Fruit fly (Drosophila melanogaster): Measurements from ENCODE around the gene hyx.

Gene hyx

DNA sequence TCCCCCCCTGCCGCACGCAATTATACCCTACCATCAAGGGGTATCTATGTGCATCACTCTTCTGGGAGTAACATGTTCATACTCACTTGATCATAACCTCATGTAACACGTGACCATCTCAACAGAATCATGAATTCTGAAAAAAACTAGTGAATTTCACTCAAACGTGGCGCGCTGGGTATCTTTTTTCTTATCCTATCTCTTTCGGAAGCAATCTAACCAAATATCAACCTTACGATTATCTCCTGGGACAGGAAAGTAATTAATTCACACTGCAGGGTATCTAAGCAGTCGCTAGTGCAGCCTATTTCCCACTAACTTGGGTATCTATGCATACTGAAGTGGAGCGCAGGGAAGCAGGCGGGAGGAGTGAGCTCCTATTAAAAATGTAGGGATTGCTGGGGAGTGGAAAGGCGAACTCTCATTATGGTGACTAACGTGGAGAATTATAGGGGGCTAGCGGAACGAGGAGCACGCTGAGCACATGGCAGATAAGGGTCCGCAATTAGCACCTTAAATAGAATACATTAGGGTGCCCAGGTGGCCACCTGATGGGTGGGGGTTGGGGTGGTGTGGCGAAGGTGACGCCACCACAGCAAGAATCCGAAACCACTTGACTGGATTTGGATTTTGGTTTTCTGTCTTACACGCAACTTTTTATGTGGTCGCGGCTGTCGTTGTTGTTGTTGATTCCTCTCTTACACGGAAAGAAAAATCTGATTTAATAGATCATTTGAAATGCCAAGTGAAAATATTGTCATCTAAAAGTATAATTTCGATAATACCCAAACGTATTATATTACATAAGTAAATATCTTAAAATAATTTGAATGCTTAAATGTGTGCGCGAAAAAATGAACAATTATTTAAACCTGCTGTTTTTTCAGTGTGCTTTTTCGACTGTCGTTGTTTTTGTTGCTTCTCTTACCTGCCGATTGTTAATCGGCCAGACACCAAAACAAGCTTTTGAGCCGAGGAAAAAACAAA is 16.9 kb downstream of the hyx start (continued):
- TF ChIP-seq ftz-f1 (GFP tag; optimal IDR thresholded peaks at IDR 0.05), result no peak
- no peak for TF ChIP-seq hth (optimal IDR thresholded peaks at IDR 0.05)
- peak; percentile 82 for TF ChIP-seq CG5180 (GFP tag; optimal IDR thresholded peaks at IDR 0.05)
- peak; percentile 96 for TF ChIP-seq CG12391 (tag; optimal IDR thresholded peaks at IDR 0.05)
- TF ChIP-seq fd96Cb (tag; optimal IDR thresholded peaks at IDR 0.05), result peak; percentile 93
- no peak for TF ChIP-seq CG31441 (GFP tag; IDR thresholded peaks at IDR 0.05)
- peak; percentile 91 for TF ChIP-seq nerfin-1 (tag; optimal IDR thresholded peaks at IDR 0.05)
- peak; percentile 42 for TF ChIP-seq ERR (GFP tag; optimal IDR thresholded peaks at IDR 0.05)
- no peak for TF ChIP-seq ato (GFP tag; IDR thresholded peaks at IDR 0.05; ENCODE audit: partially characterized antibody)
- TF ChIP-seq D19B (GFP tag; optimal IDR thresholded peaks at IDR 0.05), result peak; percentile 95
- peak; percentile 97 for TF ChIP-seq unpg (GFP tag; optimal IDR thresholded peaks at IDR 0.05)
- TF ChIP-seq caup (GFP tag; optimal IDR thresholded peaks at IDR 0.05; ENCODE audit: severe bottlenecking), result peak; percentile 95
- peak; percentile 50 for TF ChIP-seq CG16863 (GFP tag; optimal IDR thresholded peaks at IDR 0.05)
- TF ChIP-seq CG17912 (GFP tag; optimal IDR thresholded peaks at IDR 0.05), result no peak
- TF ChIP-seq Lpt (GFP tag; optimal IDR thresholded peaks at IDR 0.05), result no peak
- no peak for TF ChIP-seq CG4360 (GFP tag; IDR thresholded peaks at IDR 0.05)
- TF ChIP-seq Ssrp (tag; optimal IDR thresholded peaks at IDR 0.05), result peak; percentile 91
- no peak for TF ChIP-seq zfh1 (GFP tag; IDR thresholded peaks at IDR 0.05)
- TF ChIP-seq ap (GFP tag; IDR thresholded peaks at IDR 0.05), result no peak
- no peak for TF ChIP-seq Gsc (GFP tag; IDR thresholded peaks at IDR 0.05)
- no peak for TF ChIP-seq Taf1 (GFP tag; IDR thresholded peaks at IDR 0.05)
- TF ChIP-seq BEAF-32 (GFP tag; optimal IDR thresholded peaks at IDR 0.05), result no peak
- TF ChIP-seq HmgZ (tag; optimal IDR thresholded peaks at IDR 0.05), result peak; percentile 95
- peak; percentile 92 for TF ChIP-seq CG12219 (GFP tag; optimal IDR thresholded peaks at IDR 0.05)
- TF ChIP-seq E2f1 (GFP tag; IDR thresholded peaks at IDR 0.05), result no peak
- peak; percentile 51 for TF ChIP-seq chn (GFP tag; optimal IDR thresholded peaks at IDR 0.05)
- TF ChIP-seq Dek (tag; optimal IDR thresholded peaks at IDR 0.05), result peak; percentile 95
- TF ChIP-seq CG13775 (GFP tag; optimal IDR thresholded peaks at IDR 0.05), result peak; percentile 88
- TF ChIP-seq Aef1 (GFP tag; IDR thresholded peaks at IDR 0.05), result no peak
- TF ChIP-seq TFAM (GFP tag; optimal IDR thresholded peaks at IDR 0.05), result peak; percentile 34
- peak; percentile 28 for TF ChIP-seq Mes4 (GFP tag; optimal IDR thresholded peaks at IDR 0.05)
- peak; percentile 68 for TF ChIP-seq NC2β (GFP tag; optimal IDR thresholded peaks at IDR 0.05)
- TF ChIP-seq yki (optimal IDR thresholded peaks at IDR 0.05), result no peak
- TF ChIP-seq CG11696 (GFP tag; IDR thresholded peaks at IDR 0.05), result no peak
- peak; percentile 92 for TF ChIP-seq CG12659 (GFP tag; optimal IDR thresholded peaks at IDR 0.05)
- peak; percentile 82 for TF ChIP-seq CG7357 (GFP tag; IDR thresholded peaks at IDR 0.05)
- no peak for TF ChIP-seq z (GFP tag; IDR thresholded peaks at IDR 0.05)
- TF ChIP-seq fd64A (GFP tag; optimal IDR thresholded peaks at IDR 0.05), result peak; percentile 77
- TF ChIP-seq ro (GFP tag; IDR thresholded peaks at IDR 0.05), result no peak
- peak; percentile 94 for TF ChIP-seq CG4424 (GFP tag; optimal IDR thresholded peaks at IDR 0.05)
- TF ChIP-seq Sox102F (GFP tag; optimal IDR thresholded peaks at IDR 0.05), result peak; percentile 95
- TF ChIP-seq Bdp1 (GFP tag; optimal IDR thresholded peaks at IDR 0.05), result peak; percentile 23
- TF ChIP-seq CG1024 (GFP tag; IDR thresholded peaks at IDR 0.05), result no peak
- TF ChIP-seq CG30020 (tag; optimal IDR thresholded peaks at IDR 0.05), result peak; percentile 52
- TF ChIP-seq nmo (GFP tag; optimal IDR thresholded peaks at IDR 0.05), result peak; percentile 96
- TF ChIP-seq CG7271 (tag; optimal IDR thresholded peaks at IDR 0.05), result peak; percentile 69
- peak; percentile 77 for TF ChIP-seq Dip3 (GFP tag; optimal IDR thresholded peaks at IDR 0.05)
- TF ChIP-seq pfk (GFP tag; optimal IDR thresholded peaks at IDR 0.05), result no peak
- peak; percentile 87 for TF ChIP-seq Dad (GFP tag; optimal IDR thresholded peaks at IDR 0.05)
